Fruit fly (Drosophila melanogaster): ENCODE data around the gene CG15916.

CG15916 gene

DNA sequence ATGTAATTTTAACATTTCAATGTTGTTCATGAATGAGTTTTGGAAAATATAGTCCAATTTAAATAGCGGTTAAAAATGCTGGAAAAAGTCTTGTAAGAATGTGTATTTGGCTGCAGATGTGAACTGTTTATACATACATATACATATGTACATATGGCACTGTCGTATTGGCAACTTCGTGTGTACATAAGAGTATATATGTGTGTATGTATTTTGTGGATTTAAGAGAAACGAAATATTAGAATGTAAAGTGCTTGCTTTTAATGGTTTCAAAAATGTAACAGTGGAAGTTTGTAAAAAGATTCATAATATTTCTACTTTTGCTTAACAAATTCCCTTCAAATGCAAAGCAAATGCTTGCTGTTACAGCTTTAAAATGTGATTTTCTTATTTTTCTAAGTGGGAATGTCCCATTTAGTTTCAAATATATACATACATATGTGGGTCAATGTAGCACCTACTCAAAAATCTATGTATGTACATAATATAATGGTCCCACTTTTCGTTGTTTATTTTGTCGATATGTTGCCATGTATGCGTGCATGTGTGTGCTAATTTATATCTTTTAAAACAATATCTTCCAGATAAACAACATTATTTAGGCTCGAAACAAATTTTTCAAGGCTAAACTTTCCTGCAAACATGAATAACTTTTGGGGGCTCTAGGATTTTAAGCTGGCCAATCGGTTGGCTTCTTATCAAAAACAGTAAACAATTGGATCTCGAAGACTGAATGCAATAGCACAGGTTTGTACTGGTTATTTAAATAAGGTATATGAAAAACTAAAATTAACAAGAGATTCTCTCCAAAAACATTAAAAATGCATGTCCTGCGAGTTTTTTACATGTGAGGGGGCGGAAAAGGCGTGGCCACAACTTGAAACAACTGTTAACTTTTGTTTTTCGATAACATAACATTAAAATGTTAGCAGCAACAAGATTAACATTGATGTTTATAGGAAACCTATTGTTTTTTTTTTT is 19.3 kb upstream of the CG15916 start:
- TF ChIP-seq CTCF (optimal IDR thresholded peaks at IDR 0.05) (no peak), CG8478 (optimal IDR thresholded peaks at IDR 0.05) (no peak)

- no peak for TF ChIP-seq CG8478 (optimal IDR thresholded peaks at IDR 0.05)
- TF ChIP-seq CTCF (optimal IDR thresholded peaks at IDR 0.05), result no peak
These were observed 16.0 kb upstream of the CG15916 start for dm6 chrX:15874437-15874836.

- TF ChIP-seq CTCF (optimal IDR thresholded peaks at IDR 0.05) (no peak), CG8478 (optimal IDR thresholded peaks at IDR 0.05) (no peak)
These were observed 14.8 kb upstream of the CG15916 start for dm6 chrX:15875569-15875968.

dm6 chrX:15886411-15887246 is 3.8 kb upstream of the CG15916 start:
- no peak for TF ChIP-seq CG8478 (optimal IDR thresholded peaks at IDR 0.05)
- peak in 1 of 2 experiments; percentile 3 for TF ChIP-seq CTCF (optimal IDR thresholded peaks at IDR 0.05)

- TF ChIP-seq CTCF (optimal IDR thresholded peaks at IDR 0.05) (peak in 1 of 2 experiments; percentile 33), CG8478 (optimal IDR thresholded peaks at IDR 0.05) (no peak)
These were observed 3.2 kb upstream of the CG15916 start, which contains the start of gene tay for dm6 chrX:15887247-15887616. Gene tay, minus strand, starts transcription at chrX:15887311.

DNA sequence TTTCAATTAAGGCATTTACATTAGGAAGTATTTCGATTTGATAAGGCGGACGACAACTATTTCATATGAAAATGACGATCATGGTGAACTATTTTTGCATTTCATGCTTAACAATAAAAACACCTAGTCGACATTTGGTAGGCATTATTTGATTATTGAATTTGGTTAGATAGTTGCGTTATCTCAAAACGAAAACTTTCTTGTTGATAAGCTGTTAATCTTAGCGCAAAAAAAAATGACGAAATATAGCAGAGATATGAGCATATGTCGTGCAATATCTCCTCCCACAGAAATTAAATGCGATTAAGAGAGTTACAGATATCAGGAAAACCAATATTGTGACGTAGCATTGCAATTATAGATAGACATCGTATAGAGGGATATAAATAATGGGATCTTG is 1.6 kb upstream of the CG15916 start:
- TF ChIP-seq CTCF (optimal IDR thresholded peaks at IDR 0.05) (no peak), CG8478 (optimal IDR thresholded peaks at IDR 0.05) (no peak)

dm6 chrX:15891606-15892345 is 1.4 kb downstream of the CG15916 start, which contains the start of gene shi:
Gene shi, plus strand, starts transcription at chrX:15892116.
- TF ChIP-seq CG8478 (optimal IDR thresholded peaks at IDR 0.05), result no peak
- TF ChIP-seq CTCF (optimal IDR thresholded peaks at IDR 0.05), result no peak

dm6 chrX:15893732-15894264 is 3.4 kb downstream of the CG15916 start:
- TF ChIP-seq CTCF (optimal IDR thresholded peaks at IDR 0.05) (no peak), CG8478 (optimal IDR thresholded peaks at IDR 0.05) (no peak)

dm6 chrX:15909564-15910284 is 19.3 kb downstream of the CG15916 start, which contains the start of gene CycD:
Gene CycD, minus strand, starts transcription at chrX:15909676.
- TF ChIP-seq CTCF (optimal IDR thresholded peaks at IDR 0.05) (no peak), CG8478 (optimal IDR thresholded peaks at IDR 0.05) (no peak)

dm6 chrX:15910570-15910969 is 20.2 kb downstream of the CG15916 start, which contains the start of gene Lrp4:
Gene Lrp4, plus strand, starts transcription at chrX:15910870.
- TF ChIP-seq CG8478 (optimal IDR thresholded peaks at IDR 0.05) (no peak), CTCF (optimal IDR thresholded peaks at IDR 0.05) (no peak)

DNA sequence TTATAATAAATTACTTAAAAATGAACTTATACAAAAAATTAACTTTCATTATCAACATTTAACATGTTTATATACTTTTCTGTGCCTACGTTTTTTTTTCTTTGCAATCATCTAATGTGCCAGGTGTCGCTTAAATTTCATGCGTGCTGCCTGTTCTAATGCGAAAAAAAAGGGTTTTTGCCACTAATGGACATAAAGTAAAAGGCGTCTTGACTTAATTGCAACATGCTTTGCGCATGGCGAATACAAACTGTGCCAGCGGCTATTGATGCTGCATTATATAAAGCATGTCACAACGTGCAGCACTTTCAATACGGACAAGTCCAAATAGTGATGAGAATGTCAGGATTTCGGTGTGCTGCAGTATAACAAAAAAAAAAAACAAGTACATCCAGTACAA is 31.3 kb downstream of the CG15916 start, which contains the start of gene CG8916:
Gene CG8916 (plus strand): TSS at position 301 of the 400 bp plus-strand sequence.
- TF ChIP-seq CG8478 (optimal IDR thresholded peaks at IDR 0.05) (no peak), CTCF (optimal IDR thresholded peaks at IDR 0.05) (no peak)

- TF ChIP-seq CG8478 (optimal IDR thresholded peaks at IDR 0.05) (no peak), CTCF (optimal IDR thresholded peaks at IDR 0.05) (no peak)
These were observed 34.4 kb downstream of the CG15916 start, which contains the start of gene Lcch3 for dm6 chrX:15924805-15925204. Gene Lcch3, plus strand, starts transcription at chrX:15925105.

DNA sequence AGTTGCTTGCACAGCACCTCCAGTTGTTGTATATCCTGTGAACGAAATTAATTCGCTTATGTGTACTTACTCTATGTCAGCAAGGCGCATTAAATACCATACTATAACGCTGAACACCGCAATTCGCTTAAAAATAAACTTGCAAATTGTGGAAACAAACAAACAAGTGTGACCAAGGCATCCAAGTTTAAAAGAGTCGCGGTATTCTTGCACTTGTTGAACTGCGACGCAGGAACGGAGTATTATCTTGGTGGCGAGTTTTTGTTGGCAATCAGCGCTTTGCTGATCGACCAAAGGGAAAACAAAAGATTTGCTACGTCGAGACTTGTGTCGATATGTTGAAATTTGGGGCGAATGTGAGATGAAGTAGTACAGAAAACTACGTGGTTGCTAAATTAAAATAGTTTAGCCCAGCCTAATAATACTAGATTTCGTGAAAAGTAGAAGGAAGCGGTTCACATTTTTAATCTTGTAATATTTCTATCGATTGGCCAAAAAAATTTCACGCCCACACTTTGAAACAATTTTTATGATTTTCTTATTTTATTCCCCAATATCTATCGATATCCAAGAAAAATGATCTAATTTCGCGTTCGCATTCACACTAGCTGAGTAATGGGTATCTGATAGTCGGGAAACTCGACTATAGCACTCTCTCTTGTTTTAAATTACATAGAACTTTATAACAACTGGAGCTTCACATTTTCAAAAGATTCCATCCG is 43.3 kb downstream of the CG15916 start, which contains the start of gene Ranbp16:
Gene Ranbp16 (minus strand): TSS at position 364 of the 722 bp plus-strand sequence.
- TF ChIP-seq CG8478 (optimal IDR thresholded peaks at IDR 0.05) (no peak), CTCF (optimal IDR thresholded peaks at IDR 0.05) (no peak)
